Worm (Caenorhabditis elegans) whole organism, midembryonic: ENCODE data around the gene K11H3.3.
A peak's percentile ranks its signal among the peaks of the same experiment; 100 is the strongest.

Experiments used
- T22C8.4 ChIP-seq: fragments of 200-800 bp; sonication (Bioruptor generic); IDR thresholded peaks from 2 replicates; pipeline ENCODE4 v1.3.6; 2022; ENCODE audit warnings: missing genetic modification characterization, missing compliant biosample characterization
- cog-1 ChIP-seq: sonication (generic microtip); optimal IDR thresholded peaks from 2 replicates; lab custom pipeline; 2016; ENCODE audit warnings: missing genetic modification characterization, missing compliant biosample characterization
- flt-1 ChIP-seq: fragments of 200-800 bp; sonication (Bioruptor generic); IDR thresholded peaks from 2 replicates; pipeline ENCODE4 v1.3.6; 2022; ENCODE audit warnings: missing genetic modification characterization, missing compliant biosample characterization
- klf-2 ChIP-seq: fragments of 200-800 bp; sonication (Bioruptor generic); conservative IDR thresholded peaks from 2 replicates; pipeline ENCODE4 v1.3.6; 2022; ENCODE audit warnings: missing genetic modification reagents, missing genetic modification characterization, missing compliant biosample characterization
- med-1 ChIP-seq: sonication (generic microtip); optimal IDR thresholded peaks from 2 replicates; lab custom pipeline; 2017; ENCODE audit warnings: missing genetic modification characterization, mild to moderate bottlenecking, missing compliant biosample characterization, antibody characterized with exemption, missing genetic modification reagents; ENCODE audit not compliant: insufficient read depth
- ref-1 ChIP-seq: fragments of 200-800 bp; sonication (Bioruptor generic); conservative IDR thresholded peaks from 2 replicates; pipeline ENCODE4 v1.3.6; 2022; ENCODE audit warnings: missing genetic modification reagents, missing genetic modification characterization, missing compliant biosample characterization
- tab-1 ChIP-seq: fragments of 200-800 bp; sonication (Bioruptor generic); IDR thresholded peaks from 2 replicates; pipeline ENCODE4 v1.3.6; 2022; ENCODE audit warnings: missing genetic modification characterization, missing compliant biosample characterization
- ztf-23 ChIP-seq: fragments of 200-800 bp; sonication (Bioruptor generic); IDR thresholded peaks from 2 replicates; pipeline ENCODE4 v1.3.6; 2022; ENCODE audit warnings: missing genetic modification reagents, missing genetic modification characterization, missing compliant biosample characterization
- ztf-29 ChIP-seq: fragments of 200-800 bp; sonication (Bioruptor generic); IDR thresholded peaks from 2 replicates; pipeline ENCODE4 v1.3.6; 2022; ENCODE audit warnings: missing genetic modification reagents, missing genetic modification characterization, missing compliant biosample characterization

The K11H3.3 gene

ce11 chrIII:9857110-9857509 lies 5.5 kb downstream of the K11H3.3 start:
- no peak for TF ChIP-seq ref-1 (GFP tag; lab: Robert Waterston, UW)
- TF ChIP-seq tab-1 (GFP tag; lab: Robert Waterston, UW), result no peak
- no peak for TF ChIP-seq T22C8.4 (GFP tag; lab: Robert Waterston, UW)
- no peak for TF ChIP-seq klf-2 (GFP tag; lab: Robert Waterston, UW)
- no peak for TF ChIP-seq ztf-29 (GFP tag; lab: Robert Waterston, UW)
- no peak for TF ChIP-seq cog-1
- no peak for TF ChIP-seq flt-1
- no peak for TF ChIP-seq med-1
- TF ChIP-seq ztf-23, result no peak

DNA sequence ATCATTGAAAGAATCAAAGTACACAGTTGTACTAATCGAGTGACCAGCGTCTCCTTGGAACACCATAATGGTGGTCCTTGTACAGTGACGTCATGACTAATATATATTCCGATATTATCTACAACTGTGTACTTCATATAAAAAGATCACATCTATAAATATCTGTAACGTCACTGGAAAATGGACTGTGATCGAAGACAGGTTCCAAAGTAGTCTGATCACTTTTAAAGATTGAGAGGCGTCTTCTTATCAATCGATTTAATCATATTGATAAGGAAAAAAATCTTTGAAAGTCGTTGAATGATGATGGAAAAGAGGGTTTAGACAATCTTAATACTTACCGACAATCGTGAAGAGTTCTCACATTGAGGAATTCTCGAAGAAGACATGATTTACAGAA lies 6.4 kb downstream of the K11H3.3 start:
- TF ChIP-seq flt-1, result no peak
- TF ChIP-seq ztf-23, result no peak
- no peak for TF ChIP-seq med-1
- no peak for TF ChIP-seq tab-1 (GFP tag; lab: Robert Waterston, UW)
- TF ChIP-seq ref-1 (GFP tag; lab: Robert Waterston, UW), result no peak
- no peak for TF ChIP-seq klf-2 (GFP tag; lab: Robert Waterston, UW)
- no peak for TF ChIP-seq cog-1
- TF ChIP-seq ztf-29 (GFP tag; lab: Robert Waterston, UW), result no peak
- TF ChIP-seq T22C8.4 (GFP tag; lab: Robert Waterston, UW), result no peak

DNA sequence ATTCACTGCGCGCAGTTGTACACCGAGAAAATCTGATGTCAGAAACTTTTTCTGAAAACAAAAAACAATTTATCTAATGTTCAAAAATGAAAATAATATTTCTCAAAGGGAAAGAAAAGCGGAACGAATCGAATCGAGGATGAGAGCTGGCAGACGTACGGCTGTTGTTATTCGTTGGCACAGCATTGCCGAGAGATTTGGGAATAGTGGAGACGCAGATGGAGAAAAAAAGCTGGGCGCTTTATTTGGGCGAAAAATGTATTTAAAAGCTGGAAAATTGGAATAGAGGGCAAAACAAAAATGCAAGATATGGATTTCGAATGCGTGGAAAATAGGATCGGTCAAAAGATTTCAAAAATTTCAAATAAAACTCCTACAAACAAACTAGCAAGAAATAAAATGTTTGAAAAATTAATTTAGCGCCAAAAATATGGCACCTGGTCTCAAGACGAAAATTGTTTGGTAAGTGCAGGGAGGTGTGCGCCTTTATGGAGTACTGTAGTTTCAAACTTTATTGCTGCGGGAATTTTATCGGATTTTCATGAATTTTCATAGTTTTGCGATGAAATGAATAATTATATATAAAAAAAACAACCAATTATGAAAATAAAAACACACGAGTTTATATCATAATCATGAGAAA lies 7.6 kb downstream of the K11H3.3 start, which contains the start of gene gpdh-2:
Gene gpdh-2, minus strand, starts transcription at position 51 of the 643 bp plus-strand sequence.
- TF ChIP-seq tab-1 (GFP tag; lab: Robert Waterston, UW) (no peak), med-1 (no peak), ref-1 (GFP tag; lab: Robert Waterston, UW) (no peak), klf-2 (GFP tag; lab: Robert Waterston, UW) (no peak), flt-1 (no peak), T22C8.4 (GFP tag; lab: Robert Waterston, UW) (no peak), ztf-23 (no peak), cog-1 (no peak), ztf-29 (GFP tag; lab: Robert Waterston, UW) (no peak)

DNA sequence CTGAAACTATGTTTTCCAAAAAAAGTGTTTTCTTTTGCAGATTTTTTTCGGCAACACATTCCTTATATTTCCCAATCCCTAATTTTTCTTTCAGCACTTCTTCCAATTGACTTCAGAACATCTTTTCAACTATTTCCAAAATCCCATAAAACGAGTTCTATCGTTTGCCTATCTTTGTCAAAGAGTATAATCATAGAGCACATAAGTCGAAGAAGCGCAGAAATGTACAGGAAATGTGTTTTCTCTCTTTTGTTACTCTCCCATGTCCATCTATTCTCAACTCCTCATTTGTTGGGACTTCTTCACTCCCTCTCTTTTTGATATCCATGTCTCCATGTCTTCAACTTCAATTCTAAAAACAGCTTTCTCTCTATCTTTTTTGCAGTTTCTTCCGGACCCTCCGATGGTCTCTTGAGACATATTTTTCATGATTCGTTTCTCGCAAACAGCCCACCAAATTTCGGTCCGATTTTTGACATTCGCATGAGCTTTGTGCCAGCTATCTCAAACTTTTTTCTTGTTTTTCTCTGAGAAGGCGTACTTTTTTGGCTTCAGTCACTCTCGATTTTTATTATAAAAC lies 8.6 kb downstream of the K11H3.3 start, which contains the start of gene twk-48:
Gene twk-48, plus strand, starts transcription at position 530 of the 580 bp plus-strand sequence.
- TF ChIP-seq flt-1 (no peak), cog-1 (no peak), klf-2 (GFP tag; lab: Robert Waterston, UW) (no peak), T22C8.4 (GFP tag; lab: Robert Waterston, UW) (no peak), ztf-23 (no peak), ztf-29 (GFP tag; lab: Robert Waterston, UW) (no peak), ref-1 (GFP tag; lab: Robert Waterston, UW) (no peak)

DNA sequence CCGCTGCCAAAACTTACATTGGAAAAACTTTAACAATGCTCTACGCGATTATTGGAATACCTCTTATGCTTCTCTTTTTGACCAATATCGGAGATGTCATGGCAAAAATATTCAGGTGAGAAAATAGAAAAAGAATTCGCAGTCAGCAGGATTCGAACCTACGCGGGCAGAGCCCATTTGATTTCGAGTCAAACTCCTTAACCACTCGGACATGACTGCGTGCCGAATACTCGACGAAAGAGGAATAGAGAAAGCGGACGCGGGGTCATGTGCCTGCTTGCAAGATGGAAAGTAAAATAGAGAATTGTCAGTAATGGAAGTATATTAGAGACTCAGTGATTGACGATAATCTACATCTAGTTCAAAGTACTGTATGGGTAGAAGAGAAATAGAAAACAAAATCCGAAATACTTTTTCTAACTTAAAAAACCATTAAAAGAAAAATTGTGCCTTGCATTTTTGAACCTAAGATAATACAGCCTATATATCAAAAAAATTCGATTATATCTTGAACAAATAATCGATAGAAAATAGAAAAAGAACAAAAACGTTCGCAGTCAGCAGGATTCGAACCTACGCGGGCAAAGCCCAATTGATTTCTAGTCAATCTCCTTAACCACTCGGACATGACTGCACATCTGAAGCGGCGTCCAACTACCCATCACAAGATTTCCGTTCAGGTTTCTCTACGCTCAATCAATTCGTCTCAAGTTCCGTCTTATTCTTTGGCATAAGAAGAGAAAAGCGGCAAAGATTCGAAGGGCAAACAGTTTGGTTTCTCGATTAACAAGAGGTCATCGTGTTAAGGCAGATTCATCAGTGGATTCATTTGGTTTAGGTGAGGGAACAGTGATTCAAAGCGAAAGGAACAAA lies 10.1 kb downstream of the K11H3.3 start:
- peak; percentile 88 for TF ChIP-seq ref-1 (GFP tag; lab: Robert Waterston, UW)
- TF ChIP-seq flt-1, result peak; percentile 95
- peak; percentile 64 for TF ChIP-seq med-1
- peak; percentile 94 for TF ChIP-seq ztf-23
- peak; percentile 64 for TF ChIP-seq cog-1
- TF ChIP-seq tab-1 (GFP tag; lab: Robert Waterston, UW), result peak; percentile 96
- TF ChIP-seq klf-2 (GFP tag; lab: Robert Waterston, UW), result peak; percentile 91
- TF ChIP-seq ztf-29 (GFP tag; lab: Robert Waterston, UW), result peak; percentile 93
- peak; percentile 90 for TF ChIP-seq T22C8.4 (GFP tag; lab: Robert Waterston, UW)

DNA sequence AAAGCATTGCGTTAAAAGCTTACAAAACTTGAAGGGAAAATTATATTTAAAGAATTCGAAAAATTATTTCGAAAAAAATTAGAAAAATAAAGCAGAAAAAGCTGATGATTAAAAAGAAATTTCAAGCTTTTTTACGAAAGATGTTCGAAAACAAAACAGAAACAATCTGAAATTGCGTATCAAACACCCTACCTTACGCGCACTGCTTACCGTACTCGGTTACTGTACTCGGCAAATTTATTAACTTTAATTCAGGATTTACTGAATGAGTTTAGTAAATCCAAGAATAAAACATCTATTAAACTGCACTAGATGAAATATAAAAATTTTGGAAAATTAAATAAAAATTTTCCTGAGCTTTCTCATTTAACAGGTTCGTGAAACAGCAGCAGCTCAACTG lies 10.8 kb downstream of the K11H3.3 start:
- no peak for TF ChIP-seq klf-2 (GFP tag; lab: Robert Waterston, UW)
- TF ChIP-seq tab-1 (GFP tag; lab: Robert Waterston, UW), result no peak
- no peak for TF ChIP-seq med-1
- TF ChIP-seq T22C8.4 (GFP tag; lab: Robert Waterston, UW), result no peak
- no peak for TF ChIP-seq ztf-23
- TF ChIP-seq ztf-29 (GFP tag; lab: Robert Waterston, UW), result no peak
- no peak for TF ChIP-seq flt-1
- no peak for TF ChIP-seq cog-1

DNA sequence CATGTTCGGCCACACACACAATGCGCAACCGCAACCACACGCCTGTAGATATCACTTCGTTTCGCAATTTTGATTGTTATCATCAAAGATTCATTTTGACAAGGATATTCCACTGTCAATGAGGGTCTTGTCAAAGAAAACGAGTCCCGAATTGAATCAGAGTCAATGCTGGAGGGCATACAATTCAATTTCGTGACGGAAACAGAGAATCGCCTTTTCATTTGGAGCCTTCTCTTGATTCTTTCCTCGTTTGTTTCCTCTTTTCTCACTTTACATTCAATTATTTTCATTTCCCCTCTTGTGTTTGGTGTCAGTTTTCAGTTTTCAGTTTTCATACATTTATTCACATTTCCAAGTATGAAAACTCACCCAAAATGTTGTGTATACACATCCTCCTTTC lies 15.7 kb downstream of the K11H3.3 start:
- TF ChIP-seq tab-1 (GFP tag; lab: Robert Waterston, UW) (no peak), klf-2 (GFP tag; lab: Robert Waterston, UW) (no peak), med-1 (no peak), flt-1 (no peak), T22C8.4 (GFP tag; lab: Robert Waterston, UW) (no peak), ref-1 (GFP tag; lab: Robert Waterston, UW) (no peak), ztf-29 (GFP tag; lab: Robert Waterston, UW) (no peak)

DNA sequence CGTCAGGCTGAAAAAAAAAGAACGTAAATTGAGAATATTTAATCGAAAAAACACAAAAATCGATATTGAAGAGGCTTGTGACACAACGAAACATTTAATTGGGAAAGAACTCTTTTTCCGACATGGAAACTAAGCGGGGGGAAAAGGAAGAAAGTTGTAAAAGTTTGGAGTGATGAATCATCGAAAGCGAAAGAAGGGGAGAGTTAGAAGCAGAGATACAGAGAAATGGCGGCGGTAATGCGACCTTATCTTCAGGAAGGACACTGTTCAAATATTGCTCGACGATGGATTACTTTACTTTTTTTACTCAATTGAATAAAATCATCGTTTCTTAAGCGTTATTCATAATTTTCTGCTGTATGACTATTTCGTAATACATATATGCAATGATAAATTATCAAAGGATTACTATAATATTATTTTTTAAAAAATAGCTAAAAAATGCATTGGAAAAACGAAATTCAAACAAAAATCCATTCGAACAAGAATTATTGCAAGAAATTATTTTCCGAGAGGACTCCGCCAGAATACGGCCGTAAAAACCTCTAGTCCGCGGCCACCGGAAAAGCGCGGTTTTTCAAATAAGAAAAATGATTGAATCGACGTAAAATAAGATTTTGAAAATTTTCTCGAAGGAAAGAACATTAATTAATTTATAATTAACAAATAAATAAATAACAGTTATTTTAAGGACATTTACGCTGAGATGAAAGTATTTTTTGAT lies 16.3 kb downstream of the K11H3.3 start, which contains the start of gene dhhc-4:
Gene dhhc-4, minus strand, starts transcription at position 13 of the 724 bp plus-strand sequence.
- peak; percentile 79 for TF ChIP-seq flt-1
- TF ChIP-seq ztf-23, result peak; percentile 77
- TF ChIP-seq klf-2 (GFP tag; lab: Robert Waterston, UW), result 0 out of 2 replicates have a peak, but pooled peaks have one; percentile 40
- TF ChIP-seq cog-1, result no peak
- peak; percentile 34; the same call in 1 of the 2 replicates for TF ChIP-seq T22C8.4 (GFP tag; lab: Robert Waterston, UW)
- TF ChIP-seq ztf-29 (GFP tag; lab: Robert Waterston, UW), result no peak
- no peak for TF ChIP-seq med-1
- no peak for TF ChIP-seq ref-1 (GFP tag; lab: Robert Waterston, UW)
